Fruit fly (Drosophila melanogaster) whole organism, wandering third instar larva: ENCODE results near the gene CG10948.

ENCODE experiments used
- Abd-B ChIP-seq: fragments of >200 bp; optimal IDR thresholded peaks from 2 replicates; lab custom pipeline; 2017; ENCODE audit warnings: missing biosample characterization, missing genetic modification characterization
- CG32264 ChIP-seq: fragments of 200-800 bp; sonication (Bioruptor generic); optimal IDR thresholded peaks from 2 replicates; lab custom pipeline; 2016; ENCODE audit warnings: missing biosample characterization, missing genetic modification characterization
- CG9705 ChIP-seq: fragments of 200-800 bp; sonication (Bioruptor generic); optimal IDR thresholded peaks from 2 replicates; lab custom pipeline; 2018; ENCODE audit warnings: missing biosample characterization, mild to moderate bottlenecking, missing genetic modification characterization
- CrebA ChIP-seq: fragments of 200-800 bp; sonication (Bioruptor generic); optimal IDR thresholded peaks from 2 replicates; lab custom pipeline; 2016; ENCODE audit warnings: missing biosample characterization, mild to moderate bottlenecking, missing genetic modification characterization, borderline replicate concordance
- Dfd ChIP-seq: fragments of >200 bp; optimal IDR thresholded peaks from 2 replicates; lab custom pipeline; 2017; ENCODE audit warnings: missing biosample characterization, missing genetic modification characterization
- Dif ChIP-seq: fragments of 200-275, 200-300 bp; sonication (Bioruptor generic); optimal IDR thresholded peaks from 2 replicates; lab custom pipeline; 2018; ENCODE audit warnings: missing biosample characterization, missing genetic modification characterization; ENCODE audit not compliant: partially characterized antibody
- GATAd ChIP-seq: sonication (Bioruptor generic); optimal IDR thresholded peaks from 2 replicates; lab custom pipeline; 2016; ENCODE audit warnings: missing biosample characterization, missing genetic modification characterization
- HLH106 ChIP-seq: fragments of 200-800 bp; optimal IDR thresholded peaks from 3 replicates; lab custom pipeline; 2019; ENCODE audit warnings: missing biosample characterization, mild to moderate bottlenecking, missing genetic modification characterization, moderate library complexity
- Hnf4 ChIP-seq: fragments of 200-800 bp; sonication (Bioruptor generic); optimal IDR thresholded peaks from 2 replicates; lab custom pipeline; 2016; ENCODE audit warnings: missing biosample characterization, mild to moderate bottlenecking, missing genetic modification characterization
- Hr78 ChIP-seq: fragments of >200 bp; optimal IDR thresholded peaks from 2 replicates; lab custom pipeline; 2017; ENCODE audit warnings: missing biosample characterization, missing genetic modification characterization
- Hr83 ChIP-seq: fragments of 200-300 bp; sonication (Bioruptor generic); optimal IDR thresholded peaks from 2 replicates; lab custom pipeline; 2016; ENCODE audit warnings: missing biosample characterization, mild to moderate bottlenecking, missing genetic modification characterization, moderate library complexity; ENCODE audit not compliant: poor library complexity, severe bottlenecking
- Jra ChIP-seq: sonication (Bioruptor generic); optimal IDR thresholded peaks from 2 replicates; lab custom pipeline; 2016; ENCODE audit warnings: missing biosample characterization, missing genetic modification characterization
- Mio ChIP-seq: sonication (Bioruptor generic); optimal IDR thresholded peaks from 2 replicates; lab custom pipeline; 2016; ENCODE audit warnings: missing biosample characterization, missing genetic modification characterization
- Myc ChIP-seq: fragments of >200 bp; optimal IDR thresholded peaks from 2 replicates; lab custom pipeline; 2017
- N ChIP-seq: fragments of >200 bp; optimal IDR thresholded peaks from 2 replicates; lab custom pipeline; 2018; ENCODE audit warnings: missing biosample characterization, missing external identifiers, missing genetic modification characterization
- OdsH ChIP-seq: fragments of 200-800 bp; sonication (Bioruptor generic); optimal IDR thresholded peaks from 2 replicates; lab custom pipeline; 2016; ENCODE audit warnings: missing biosample characterization, mild to moderate bottlenecking, missing genetic modification characterization
- Rel ChIP-seq, 2 experiments: fragments of 200-800 bp; sonication (Bioruptor generic) in 1 of 2; optimal IDR thresholded peaks; 2 replicates in 1 of 2; 3 replicates in 1 of 2; lab custom pipeline; 2016 to 2019; ENCODE audit warnings: mild to moderate bottlenecking in 2 of 2, missing biosample characterization in 2 of 2, missing genetic modification characterization in 2 of 2, moderate library complexity in 1 of 2
- Sp1 ChIP-seq: fragments of 200-800 bp; sonication (Bioruptor generic); optimal IDR thresholded peaks from 3 replicates; lab custom pipeline; 2019; ENCODE audit warnings: missing biosample characterization, mild to moderate bottlenecking, missing genetic modification characterization, moderate library complexity
- Vsx2 ChIP-seq: fragments of 200-300, 225-300 bp; sonication (Bioruptor generic); optimal IDR thresholded peaks from 2 replicates; lab custom pipeline; 2018; ENCODE audit warnings: missing biosample characterization, missing genetic modification characterization; ENCODE audit not compliant: partially characterized antibody
- br ChIP-seq: fragments of 200-800 bp; sonication (Bioruptor generic); optimal IDR thresholded peaks from 2 replicates; lab custom pipeline; 2016; ENCODE audit warnings: missing biosample characterization, missing genetic modification characterization
- brk ChIP-seq: fragments of 200-800 bp; sonication (Bioruptor generic); optimal IDR thresholded peaks from 2 replicates; lab custom pipeline; 2016; ENCODE audit warnings: missing biosample characterization, mild to moderate bottlenecking, missing genetic modification characterization
- dl ChIP-seq, 2 experiments: fragments of 175-275, 200-275 bp in 1 of 2; fragments of 200-275 bp in 1 of 2; sonication (Bioruptor generic); optimal IDR thresholded peaks; lab custom pipeline; 2018; ENCODE audit warnings: mild to moderate bottlenecking in 2 of 2, missing biosample characterization in 2 of 2, missing genetic modification characterization in 2 of 2, moderate library complexity in 2 of 2; ENCODE audit not compliant: partially characterized antibody in 2 of 2, insufficient read depth in 1 of 2
- dmrt93B ChIP-seq: fragments of 200-800 bp; sonication (Bioruptor generic); optimal IDR thresholded peaks from 2 replicates; lab custom pipeline; 2018; ENCODE audit warnings: missing biosample characterization, mild to moderate bottlenecking, missing genetic modification characterization
- dsf ChIP-seq: sonication (Bioruptor generic); optimal IDR thresholded peaks from 2 replicates; lab custom pipeline; 2016; ENCODE audit warnings: missing biosample characterization, missing genetic modification characterization, borderline replicate concordance
- ey ChIP-seq: fragments of 200-800 bp; sonication (Bioruptor generic); optimal IDR thresholded peaks from 2 replicates; lab custom pipeline; 2016; ENCODE audit warnings: missing biosample characterization, missing genetic modification characterization
- foxo ChIP-seq, 2 experiments: fragments of 200-800 bp; sonication (Bioruptor generic); optimal IDR thresholded peaks; 2 replicates in 1 of 2; 3 replicates in 1 of 2; lab custom pipeline; 2016 to 2017; ENCODE audit warnings: missing biosample characterization in 2 of 2, missing genetic modification characterization in 2 of 2
- fru ChIP-seq: fragments of 200-800 bp; sonication (Bioruptor generic); optimal IDR thresholded peaks from 3 replicates; lab custom pipeline; 2016; ENCODE audit warnings: missing biosample characterization, mild to moderate bottlenecking, missing genetic modification characterization
- h ChIP-seq: fragments of 200-800 bp; sonication (Bioruptor generic); optimal IDR thresholded peaks from 3 replicates; lab custom pipeline; 2016; ENCODE audit warnings: missing biosample characterization, mild to moderate bottlenecking, missing genetic modification characterization
- jim ChIP-seq: fragments of 175-275, 200-325 bp; sonication (Bioruptor generic); optimal IDR thresholded peaks from 2 replicates; lab custom pipeline; 2016; ENCODE audit warnings: missing biosample characterization, mild to moderate bottlenecking, missing genetic modification characterization
- lola ChIP-seq: fragments of >200 bp; optimal IDR thresholded peaks from 2 replicates; lab custom pipeline; 2017; ENCODE audit warnings: missing biosample characterization, missing genetic modification characterization
- pan ChIP-seq: fragments of >200 bp; optimal IDR thresholded peaks from 2 replicates; lab custom pipeline; 2017
- psq ChIP-seq: fragments of 200-800 bp; sonication (Bioruptor generic); optimal IDR thresholded peaks from 3 replicates; lab custom pipeline; 2017; ENCODE audit warnings: missing biosample characterization, mild to moderate bottlenecking, missing genetic modification characterization, moderate library complexity
- rgr ChIP-seq: fragments of 200-800 bp; sonication (Bioruptor generic); optimal IDR thresholded peaks from 3 replicates; lab custom pipeline; 2016; ENCODE audit warnings: missing biosample characterization, mild to moderate bottlenecking, missing genetic modification characterization
- sage ChIP-seq: fragments of 200-800 bp; sonication (Bioruptor generic); optimal IDR thresholded peaks from 2 replicates; lab custom pipeline; 2016; ENCODE audit warnings: missing biosample characterization, mild to moderate bottlenecking, missing genetic modification characterization
- sv ChIP-seq: fragments of 200-800 bp; sonication (Bioruptor generic); optimal IDR thresholded peaks from 3 replicates; lab custom pipeline; 2016; ENCODE audit warnings: missing biosample characterization, missing genetic modification characterization
- tai ChIP-seq: sonication (Bioruptor generic); optimal IDR thresholded peaks from 2 replicates; lab custom pipeline; 2016; ENCODE audit warnings: missing biosample characterization, missing genetic modification characterization
- usp ChIP-seq: fragments of >200 bp; optimal IDR thresholded peaks from 2 replicates; lab custom pipeline; 2017; ENCODE audit warnings: missing biosample characterization, missing genetic modification characterization
- woc ChIP-seq: sonication (Bioruptor generic); optimal IDR thresholded peaks from 2 replicates; lab custom pipeline; 2016; ENCODE audit warnings: missing biosample characterization, mild to moderate bottlenecking, missing genetic modification characterization

The CG10948 gene

DNA sequence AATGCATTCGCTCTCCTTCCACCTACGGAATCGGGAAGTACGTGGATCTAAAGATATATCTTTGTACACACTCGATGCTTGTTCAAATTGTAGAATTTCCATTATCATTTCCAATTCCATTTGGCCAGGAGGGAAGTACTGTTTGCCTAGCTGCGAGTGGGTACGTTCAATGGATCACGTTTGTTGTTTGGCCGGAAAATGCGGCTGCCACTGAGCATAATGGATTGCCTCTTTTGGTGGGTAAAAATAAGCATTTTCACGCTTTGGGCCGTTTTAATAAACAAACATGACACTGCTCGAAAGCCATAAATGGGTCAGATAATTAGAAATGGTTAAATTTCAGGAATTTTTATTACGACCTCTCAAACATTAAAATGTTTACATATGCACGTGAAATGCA lies 16.6 kb downstream of the CG10948 start:
- TF ChIP-seq brk (GFP tag; lab: Kevin White, UChicago) (no peak), jim (GFP tag; lab: Kevin White, UChicago) (no peak), Hnf4 (no peak), lola (GFP tag; lab: Kevin White, UChicago) (no peak), Dfd (GFP tag; lab: Kevin White, UChicago) (no peak), HLH106 (tag; lab: Kevin White, UChicago) (no peak), usp (GFP tag; lab: Kevin White, UChicago) (no peak), Vsx2 (no peak), h (GFP tag; lab: Kevin White, UChicago) (no peak), ey (GFP tag; lab: Kevin White, UChicago) (no peak), psq (GFP tag; lab: Kevin White, UChicago) (no peak), CG32264 (GFP tag; lab: Kevin White, UChicago) (no peak)
- TF ChIP-seq, all 38 proteins: peak for 0

DNA sequence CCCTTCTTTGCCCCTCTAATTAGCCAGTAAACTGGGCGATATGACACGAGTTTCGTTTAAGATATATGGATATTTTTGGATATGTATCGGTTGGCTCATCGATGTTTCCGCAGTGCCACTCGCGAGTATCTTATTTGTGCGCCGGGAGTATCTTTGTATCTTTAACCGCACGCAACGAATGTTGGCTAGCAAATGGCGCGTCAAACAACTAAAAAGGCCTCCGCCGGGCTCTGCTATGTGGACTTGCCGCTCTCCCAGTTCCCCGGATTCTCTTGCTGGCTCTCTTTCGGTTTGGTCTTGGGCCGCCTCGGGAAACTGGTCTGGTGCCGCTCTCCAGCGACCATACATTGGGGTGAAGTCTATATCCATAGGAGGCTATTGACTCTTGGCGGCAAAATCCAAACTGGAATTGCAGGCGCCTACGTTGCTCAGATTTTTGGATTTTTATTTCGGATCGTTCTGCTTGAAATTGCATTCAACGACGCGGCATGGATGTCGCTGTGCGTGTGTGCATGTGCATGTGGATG lies 17.5 kb downstream of the CG10948 start:
- no peak for TF ChIP-seq ey (GFP tag; lab: Kevin White, UChicago)
- peak; percentile 59 for TF ChIP-seq Vsx2
- TF ChIP-seq dl (GFP tag; optimal IDR thresholded peaks at IDR 0.05; lab: Kevin White, UChicago; ENCODE audit: insufficient read depth in 1 of 2, partially characterized antibody in 2 of 2): peak; percentile 71 to 84
- TF ChIP-seq OdsH: peak; percentile 21
- peak; percentile 5 for TF ChIP-seq Hr83 (GFP tag; lab: Kevin White, UChicago)
- TF ChIP-seq Sp1 (GFP tag; lab: Kevin White, UChicago): peak; percentile 22
- no peak for TF ChIP-seq Hnf4
- TF ChIP-seq CrebA (GFP tag; lab: Kevin White, UChicago): peak; percentile 10
- TF ChIP-seq foxo (GFP tag; optimal IDR thresholded peaks at IDR 0.05; lab: Kevin White, UChicago): no peak
- peak; percentile 90 for TF ChIP-seq Dif
- peak; percentile 5 for TF ChIP-seq h (GFP tag; lab: Kevin White, UChicago)
- TF ChIP-seq, all 38 proteins: peak for 8

DNA sequence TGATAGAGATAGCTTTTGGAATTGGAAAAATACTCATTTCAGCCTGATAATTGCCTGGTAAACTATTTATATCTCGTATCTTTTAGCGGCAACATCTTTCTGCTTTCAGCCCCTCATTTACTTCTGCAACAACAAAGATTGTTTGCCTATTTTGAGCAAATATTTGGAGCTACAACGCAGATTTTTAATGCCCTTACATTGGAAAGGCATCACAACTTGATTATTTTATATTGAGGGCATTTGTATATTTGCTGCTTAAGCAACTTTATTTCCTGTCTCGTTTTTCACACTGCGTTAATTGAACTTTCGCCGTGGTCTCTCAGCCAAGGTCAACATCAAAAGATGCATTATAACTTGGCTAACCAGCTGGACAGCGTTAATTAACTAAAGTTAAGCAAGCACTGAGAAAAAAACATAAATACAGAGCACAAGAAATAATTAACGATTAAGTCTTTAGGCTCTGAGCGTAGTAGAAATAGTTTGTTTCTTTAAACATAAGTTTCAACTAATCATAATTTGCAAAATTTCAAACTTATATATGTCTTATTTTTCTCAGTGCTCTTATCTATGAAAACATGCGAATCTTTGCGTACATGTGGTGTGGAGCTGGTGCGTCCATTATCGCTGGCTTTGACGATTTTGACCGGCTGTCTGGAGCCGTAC lies 18.5 kb downstream of the CG10948 start:
- TF ChIP-seq Sp1 (GFP tag; lab: Kevin White, UChicago): peak; percentile 47
- TF ChIP-seq N (GFP tag; lab: Kevin White, UChicago): no peak
- TF ChIP-seq br (GFP tag; lab: Kevin White, UChicago): peak; percentile 70
- TF ChIP-seq Jra (GFP tag; lab: Kevin White, UChicago): no peak
- TF ChIP-seq ey (GFP tag; lab: Kevin White, UChicago): peak; percentile 70
- TF ChIP-seq Rel (GFP tag; optimal IDR thresholded peaks at IDR 0.05; lab: Kevin White, UChicago): no peak
- TF ChIP-seq Rel (tag; optimal IDR thresholded peaks at IDR 0.05; lab: Kevin White, UChicago): no peak
- TF ChIP-seq usp (GFP tag; lab: Kevin White, UChicago): no peak
- TF ChIP-seq rgr (GFP tag; lab: Kevin White, UChicago): peak; percentile 76
- TF ChIP-seq Hnf4: peak; percentile 50
- TF ChIP-seq woc (GFP tag; lab: Kevin White, UChicago): no peak
- TF ChIP-seq fru (GFP tag; lab: Kevin White, UChicago): peak; percentile 74
- TF ChIP-seq tai (GFP tag; lab: Kevin White, UChicago): peak; percentile 62
- TF ChIP-seq Abd-B (GFP tag; lab: Kevin White, UChicago): no peak
- no peak for TF ChIP-seq CrebA (GFP tag; lab: Kevin White, UChicago)
- TF ChIP-seq Hr83 (GFP tag; lab: Kevin White, UChicago): no peak
- no peak for TF ChIP-seq GATAd (GFP tag; lab: Kevin White, UChicago)
- TF ChIP-seq dmrt93B: no peak
- TF ChIP-seq Dfd (GFP tag; lab: Kevin White, UChicago): no peak
- peak; percentile 33 for TF ChIP-seq HLH106 (tag; lab: Kevin White, UChicago)
- TF ChIP-seq Dif: no peak
- no peak for TF ChIP-seq sage (GFP tag; lab: Kevin White, UChicago)
- TF ChIP-seq CG32264 (GFP tag; lab: Kevin White, UChicago): no peak
- no peak for TF ChIP-seq lola (GFP tag; lab: Kevin White, UChicago)
- peak in 1 of 2 experiments; percentile 69 for TF ChIP-seq foxo (GFP tag; optimal IDR thresholded peaks at IDR 0.05; lab: Kevin White, UChicago)
- TF ChIP-seq OdsH: peak; percentile 71
- TF ChIP-seq h (GFP tag; lab: Kevin White, UChicago): peak; percentile 81
- TF ChIP-seq Vsx2: no peak
- TF ChIP-seq Myc: no peak
- TF ChIP-seq dl (GFP tag; optimal IDR thresholded peaks at IDR 0.05; lab: Kevin White, UChicago; ENCODE audit: insufficient read depth in 1 of 2, partially characterized antibody in 2 of 2): no peak
- no peak for TF ChIP-seq CG9705 (GFP tag; lab: Kevin White, UChicago)
- peak; percentile 53 for TF ChIP-seq brk (GFP tag; lab: Kevin White, UChicago)
- TF ChIP-seq psq (GFP tag; lab: Kevin White, UChicago): peak; percentile 41
- TF ChIP-seq jim (GFP tag; lab: Kevin White, UChicago): no peak
- TF ChIP-seq pan (lab: Kevin White, UChicago): no peak
- no peak for TF ChIP-seq Mio (GFP tag; lab: Kevin White, UChicago)
- peak; percentile 28 for TF ChIP-seq sv (GFP tag; lab: Kevin White, UChicago)
- no peak for TF ChIP-seq dsf (GFP tag; lab: Kevin White, UChicago)
- no peak for TF ChIP-seq Hr78
- TF ChIP-seq, all 38 proteins: peak for 14
